Fruit fly (Drosophila melanogaster): Measurements from ENCODE around the gene CG31809.

- no peak for TF ChIP-seq CG15710 (tag; optimal IDR thresholded peaks at IDR 0.05)
- no peak for TF ChIP-seq gl (tag; optimal IDR thresholded peaks at IDR 0.05)
- TF ChIP-seq EcR (GFP tag; optimal IDR thresholded peaks at IDR 0.05) = no peak
- TF ChIP-seq Ets98B (GFP tag; IDR thresholded peaks at IDR 0.05) = no peak
- no peak for TF ChIP-seq CG17806 (tag; optimal IDR thresholded peaks at IDR 0.05)
- TF ChIP-seq fd96Ca (GFP tag; IDR thresholded peaks at IDR 0.05) = no peak
- no peak for TF ChIP-seq CG4496 (GFP tag; IDR thresholded peaks at IDR 0.05)
- no peak for TF ChIP-seq CG12605 (GFP tag; IDR thresholded peaks at IDR 0.05)
- no peak for TF ChIP-seq Pif1A (GFP tag; optimal IDR thresholded peaks at IDR 0.05)
- no peak for TF ChIP-seq CG14655 (GFP tag; optimal IDR thresholded peaks at IDR 0.05)
- TF ChIP-seq Snoo (tag; optimal IDR thresholded peaks at IDR 0.05) = no peak
- no peak for TF ChIP-seq CG8159 (tag; optimal IDR thresholded peaks at IDR 0.05)
- TF ChIP-seq Pif1B (GFP tag; optimal IDR thresholded peaks at IDR 0.05) = no peak
- no peak for TF ChIP-seq CG13204 (GFP tag; optimal IDR thresholded peaks at IDR 0.05)
Measured at dm6 chr2L:16884702-16885101, 26.2 kb upstream of the CG31809 start.
